Worm (Caenorhabditis elegans) whole organism, mixed stage, embryonic: ENCODE measurements around the gene nuo-3.

Experiments
- ces-1 ChIP-seq: fragments of 150-350 bp; optimal IDR thresholded peaks from 2 replicates; lab custom pipeline; 2014; ENCODE audit warnings: missing biosample characterization, missing genetic modification reagents, missing genetic modification characterization
- mls-2 ChIP-seq: sonication (generic microtip); optimal IDR thresholded peaks from 2 replicates; lab custom pipeline; 2016; ENCODE audit warnings: mild to moderate bottlenecking, missing genetic modification characterization, moderate library complexity, missing compliant biosample characterization

- no peak for TF ChIP-seq ces-1 (GFP tag; lab: Kevin White, UChicago)
- TF ChIP-seq mls-2: no peak
Measured at ce11 chrIV:14769218-14769835, 28.0 kb downstream of the nuo-3 start, which contains the start of gene Y57G11C.43.
